Worm (Caenorhabditis elegans) whole organism, L4 larva: ENCODE data around the gene oac-7.

Source experiments
- F10B5.3 ChIP-seq: sonication (generic microtip); optimal IDR thresholded peaks from 2 replicates; lab custom pipeline; 2016; ENCODE audit warnings: mild to moderate bottlenecking, missing genetic modification characterization, missing compliant biosample characterization
- F26F4.8 ChIP-seq: fragments of 200-800 bp; sonication (Bioruptor generic); conservative IDR thresholded peaks from 2 replicates; pipeline ENCODE4 v1.3.6; 2022; ENCODE audit warnings: missing genetic modification characterization, missing compliant biosample characterization
- R02D3.7 ChIP-seq: fragments of 150-350 bp; sonication (generic microtip); optimal IDR thresholded peaks from 3 replicates; lab custom pipeline; 2014; ENCODE audit warnings: missing biosample characterization, missing genetic modification characterization
- T20F7.1 ChIP-seq: fragments of 200-800 bp; sonication (Bioruptor generic); optimal IDR thresholded peaks from 2 replicates; lab custom pipeline; 2018; ENCODE audit warnings: mild to moderate bottlenecking, missing genetic modification characterization, missing compliant biosample characterization
- Y105C5A.15 ChIP-seq: fragments of 200-800 bp; sonication (Bioruptor generic); IDR thresholded peaks from 2 replicates; pipeline ENCODE4 v1.3.6; 2022; ENCODE audit warnings: missing genetic modification characterization, missing compliant biosample characterization
- Y5F2A.4 ChIP-seq: fragments of 200-800 bp; sonication (Bioruptor generic); optimal IDR thresholded peaks from 2 replicates; lab custom pipeline; 2018; ENCODE audit warnings: mild to moderate bottlenecking, missing genetic modification characterization, missing compliant biosample characterization
- ZK546.5 ChIP-seq, 2 experiments: sonication (generic microtip); optimal IDR thresholded peaks; 2 replicates each; lab custom pipeline; 2017; ENCODE audit warnings: missing biosample characterization in 2 of 2, missing genetic modification characterization in 2 of 2
- aha-1 ChIP-seq: fragments of 150-350 bp; peaks from one replicate; lab custom pipeline; 2014; ENCODE audit warnings: missing biosample characterization, missing genetic modification characterization
- aly-2 ChIP-seq: sonication (generic microtip); optimal IDR thresholded peaks from 2 replicates; lab custom pipeline; 2018; ENCODE audit warnings: missing biosample characterization, missing genetic modification characterization
- arid-1 ChIP-seq: fragments of 200-800 bp; sonication (Bioruptor generic); conservative IDR thresholded peaks from 2 replicates; pipeline ENCODE4 v1.3.6; 2022; ENCODE audit warnings: missing genetic modification reagents, missing genetic modification characterization, missing compliant biosample characterization
- ceh-32 ChIP-seq: sonication (generic microtip); optimal IDR thresholded peaks from 2 replicates; lab custom pipeline; 2016; ENCODE audit warnings: mild to moderate bottlenecking, missing genetic modification characterization, missing compliant biosample characterization; ENCODE audit not compliant: poor library complexity
- ceh-44 ChIP-seq: fragments of 200-800 bp; sonication (Bioruptor generic); IDR thresholded peaks from 2 replicates; pipeline ENCODE4 v1.3.6; 2022; ENCODE audit warnings: missing genetic modification reagents, missing genetic modification characterization, missing compliant biosample characterization
- cey-2 ChIP-seq: sonication (generic microtip); optimal IDR thresholded peaks from 3 replicates; lab custom pipeline; 2017; ENCODE audit warnings: missing genetic modification characterization, mild to moderate bottlenecking, missing compliant biosample characterization, antibody characterized with exemption, borderline replicate concordance; ENCODE audit not compliant: insufficient read depth
- ctbp-1 ChIP-seq: fragments of 200-800 bp; sonication (Bioruptor generic); IDR thresholded peaks from 2 replicates; pipeline ENCODE4 v1.3.6; 2022; ENCODE audit warnings: missing genetic modification reagents, missing genetic modification characterization, missing compliant biosample characterization
- daf-12 ChIP-seq: fragments of 150-350 bp; optimal IDR thresholded peaks from 2 replicates; lab custom pipeline; 2014; ENCODE audit warnings: missing biosample characterization, missing genetic modification reagents, missing genetic modification characterization
- daf-16 ChIP-seq, 3 experiments: sonication (generic microtip); optimal IDR thresholded peaks; 2 replicates each; lab custom pipeline; 2016 to 2017; ENCODE audit warnings: missing genetic modification characterization in 3 of 3, missing genetic modification reagents in 3 of 3, mild to moderate bottlenecking in 2 of 3, missing compliant biosample characterization in 2 of 3, missing biosample characterization in 1 of 3, moderate library complexity in 1 of 3
- daf-8 ChIP-seq: fragments of 200-800 bp; sonication (Bioruptor generic); IDR thresholded peaks from 2 replicates; pipeline ENCODE4 v1.3.6; 2022; ENCODE audit warnings: missing genetic modification characterization, missing compliant biosample characterization
- dmd-9 ChIP-seq: fragments of 200-800 bp; sonication (Bioruptor generic); IDR thresholded peaks from 2 replicates; pipeline ENCODE4 v1.3.6; 2022; ENCODE audit warnings: missing genetic modification reagents, missing genetic modification characterization, missing compliant biosample characterization
- dve-1 ChIP-seq: sonication (generic microtip); optimal IDR thresholded peaks from 2 replicates; lab custom pipeline; 2017; ENCODE audit warnings: antibody characterized with exemption, mild to moderate bottlenecking, missing genetic modification characterization, missing compliant biosample characterization; ENCODE audit not compliant: insufficient read depth
- egl-27 ChIP-seq: sonication (generic microtip); optimal IDR thresholded peaks from 3 replicates; lab custom pipeline; 2017; ENCODE audit warnings: missing biosample characterization, missing genetic modification reagents, missing genetic modification characterization
- fos-1 ChIP-seq: fragments of 150-350 bp; optimal IDR thresholded peaks from 2 replicates; lab custom pipeline; 2014; ENCODE audit warnings: missing biosample characterization, missing genetic modification characterization
- gei-8 ChIP-seq: fragments of 200-800 bp; sonication (Bioruptor generic); optimal IDR thresholded peaks from 2 replicates; lab custom pipeline; 2018; ENCODE audit warnings: mild to moderate bottlenecking, missing genetic modification characterization, missing compliant biosample characterization
- hlh-30 ChIP-seq: sonication (generic microtip); optimal IDR thresholded peaks from 2 replicates; lab custom pipeline; 2017; ENCODE audit warnings: antibody characterized with exemption, mild to moderate bottlenecking, missing genetic modification characterization, missing compliant biosample characterization; ENCODE audit not compliant: insufficient read depth
- lim-7 ChIP-seq: fragments of 200-800 bp; sonication (Bioruptor generic); IDR thresholded peaks from 2 replicates; pipeline ENCODE4 v1.3.6; 2022; ENCODE audit warnings: missing genetic modification characterization, missing compliant biosample characterization
- lin-38 ChIP-seq: fragments of 200-800 bp; sonication (Bioruptor generic); IDR thresholded peaks from 2 replicates; pipeline ENCODE4 v1.3.6; 2022; ENCODE audit warnings: missing genetic modification reagents, missing genetic modification characterization, missing compliant biosample characterization
- lir-3 ChIP-seq: sonication (generic microtip); optimal IDR thresholded peaks from 2 replicates; lab custom pipeline; 2016; ENCODE audit warnings: mild to moderate bottlenecking, missing genetic modification characterization, missing compliant biosample characterization
- lsy-2 ChIP-seq, 2 experiments: fragments of 150-350 bp in 1 of 2; sonication (generic microtip) in 1 of 2; optimal IDR thresholded peaks; 2 replicates each; lab custom pipeline; 2014 to 2017; ENCODE audit warnings: missing biosample characterization in 2 of 2, missing genetic modification characterization in 2 of 2
- mdl-1 ChIP-seq, 2 experiments: fragments of 150-350 bp in 1 of 2; sonication (generic microtip) in 1 of 2; optimal IDR thresholded peaks; 2 replicates each; lab custom pipeline; 2014 to 2017; ENCODE audit warnings: missing biosample characterization in 2 of 2, missing genetic modification characterization in 2 of 2
- mdt-29 ChIP-seq: fragments of 200-800 bp; sonication (Bioruptor generic); IDR thresholded peaks from 2 replicates; pipeline ENCODE4 v1.3.6; 2022; ENCODE audit warnings: missing genetic modification reagents, missing genetic modification characterization, missing compliant biosample characterization
- mep-1 ChIP-seq: fragments of 150-350 bp; sonication (generic microtip); optimal IDR thresholded peaks from 3 replicates; lab custom pipeline; 2014; ENCODE audit warnings: missing biosample characterization, missing genetic modification characterization
- mxl-3 ChIP-seq: fragments of 200-800 bp; sonication (Bioruptor generic); optimal IDR thresholded peaks from 2 replicates; lab custom pipeline; 2018; ENCODE audit warnings: mild to moderate bottlenecking, missing genetic modification characterization, missing compliant biosample characterization
- nhr-111 ChIP-seq: fragments of 200-800 bp; sonication (Bioruptor generic); optimal IDR thresholded peaks from 2 replicates; lab custom pipeline; 2018; ENCODE audit warnings: mild to moderate bottlenecking, missing genetic modification characterization, missing compliant biosample characterization
- nhr-237 ChIP-seq: sonication (generic microtip); optimal IDR thresholded peaks from 2 replicates; lab custom pipeline; 2017; ENCODE audit warnings: missing biosample characterization, missing genetic modification characterization
- nhr-25 ChIP-seq: sonication (generic microtip); optimal IDR thresholded peaks from 2 replicates; lab custom pipeline; 2017; ENCODE audit warnings: missing genetic modification characterization, mild to moderate bottlenecking, missing compliant biosample characterization, antibody characterized with exemption, moderate library complexity, borderline replicate concordance; ENCODE audit not compliant: insufficient read depth
- nhr-28 ChIP-seq: fragments of 150-350 bp; optimal IDR thresholded peaks from 2 replicates; lab custom pipeline; 2014; ENCODE audit warnings: missing biosample characterization, missing genetic modification characterization
- nhr-6 ChIP-seq: fragments of 150-350 bp; optimal IDR thresholded peaks from 2 replicates; lab custom pipeline; 2014; ENCODE audit warnings: missing biosample characterization, missing genetic modification characterization
- pha-4 ChIP-seq, 2 experiments: fragments of 150-350 bp in 1 of 2; fragments of 200-800 bp in 1 of 2; sonication (Bioruptor generic) in 1 of 2; IDR thresholded peaks in 1 of 2; optimal IDR thresholded peaks in 1 of 2; 2 replicates each; pipeline versions ENCODE4 v1.3.6 to Lab custom; 2014 to 2022; ENCODE audit warnings: missing genetic modification characterization in 2 of 2, missing genetic modification reagents in 2 of 2, missing biosample characterization in 1 of 2, missing compliant biosample characterization in 1 of 2
- php-3 ChIP-seq: fragments of 200-800 bp; sonication (Bioruptor generic); IDR thresholded peaks from 2 replicates; pipeline ENCODE4 v1.3.6; 2022; ENCODE audit warnings: missing genetic modification reagents, missing genetic modification characterization, missing compliant biosample characterization
- sdz-12 ChIP-seq: fragments of 200-800 bp; sonication (Bioruptor generic); optimal IDR thresholded peaks from 2 replicates; lab custom pipeline; 2018; ENCODE audit warnings: mild to moderate bottlenecking, missing genetic modification characterization, missing compliant biosample characterization
- set-16 ChIP-seq: fragments of 200-800 bp; sonication (Bioruptor generic); IDR thresholded peaks from 2 replicates; pipeline ENCODE4 v1.3.6; 2022; ENCODE audit warnings: missing genetic modification reagents, missing genetic modification characterization, missing compliant biosample characterization
- skn-1 ChIP-seq: fragments of 150-350 bp; optimal IDR thresholded peaks from 2 replicates; lab custom pipeline; 2014; ENCODE audit warnings: missing biosample characterization, missing genetic modification characterization
- snpc-4 ChIP-seq: fragments of 150-350 bp; optimal IDR thresholded peaks from 2 replicates; lab custom pipeline; 2014; ENCODE audit warnings: missing biosample characterization, missing genetic modification characterization
- vab-7 ChIP-seq: fragments of 200-800 bp; sonication (Bioruptor generic); IDR thresholded peaks from 2 replicates; pipeline ENCODE4 v1.3.6; 2022; ENCODE audit warnings: missing genetic modification reagents, missing genetic modification characterization, missing compliant biosample characterization
- zag-1 ChIP-seq: fragments of 150-350 bp; optimal IDR thresholded peaks from 2 replicates; lab custom pipeline; 2014; ENCODE audit warnings: missing biosample characterization, missing genetic modification characterization
- zfp-3 ChIP-seq: fragments of 200-800 bp; sonication (Bioruptor generic); conservative IDR thresholded peaks from 2 replicates; pipeline ENCODE4 v1.3.6; 2022; ENCODE audit warnings: missing genetic modification reagents, missing genetic modification characterization, missing compliant biosample characterization
- ztf-7 ChIP-seq: fragments of 150-350 bp; optimal IDR thresholded peaks from 2 replicates; lab custom pipeline; 2014; ENCODE audit warnings: missing biosample characterization, missing genetic modification characterization

The oac-7 gene

ce11 chrV:16352282-16352681 lies 42.7 kb downstream of the oac-7 start (continued):
- no peak for TF ChIP-seq lin-38 (GFP tag; lab: Robert Waterston, UW)

ce11 chrV:16354675-16355074 lies 45.1 kb downstream of the oac-7 start:
- TF ChIP-seq lsy-2 (tag; optimal IDR thresholded peaks at IDR 0.05; lab: Kevin White, UChicago) (peak in 1 of 2 experiments; percentile 31), daf-12 (tag; lab: Kevin White, UChicago) (no peak), aly-2 (no peak), hlh-30 (tag; lab: Kevin White, UChicago) (peak; percentile 46), gei-8 (GFP tag; lab: Kevin White, UChicago) (no peak), daf-16 (GFP tag; optimal IDR thresholded peaks at IDR 0.05; lab: Kevin White, UChicago) (no peak), daf-16 (tag; optimal IDR thresholded peaks at IDR 0.05; lab: Kevin White, UChicago) (peak; percentile 12), set-16 (GFP tag; lab: Robert Waterston, UW) (no peak), zfp-3 (GFP tag; lab: Robert Waterston, UW) (no peak), mdl-1 (tag; optimal IDR thresholded peaks at IDR 0.05; lab: Kevin White, UChicago) (peak in 1 of 2 experiments; percentile 51), dve-1 (tag; lab: Kevin White, UChicago) (peak; percentile 28), F10B5.3 (no peak), Y5F2A.4 (GFP tag; lab: Kevin White, UChicago) (no peak), mxl-3 (GFP tag; lab: Kevin White, UChicago) (peak; percentile 47), nhr-28 (peak; percentile 14), mep-1 (tag; lab: Kevin White, UChicago) (peak; percentile 0), lim-7 (GFP tag; lab: Robert Waterston, UW) (no peak), nhr-111 (GFP tag; lab: Kevin White, UChicago) (no peak), lir-3 (tag; lab: Kevin White, UChicago) (no peak), mdt-29 (no peak)
- TF ChIP-seq, all 104 proteins: peak for 8

ce11 chrV:16355941-16356340 lies 46.3 kb downstream of the oac-7 start:
- TF ChIP-seq ceh-44 (no peak), ctbp-1 (GFP tag; lab: Robert Waterston, UW) (peak; percentile 92), dmd-9 (GFP tag; lab: Robert Waterston, UW) (peak; percentile 74), Y105C5A.15 (GFP tag; lab: Robert Waterston, UW) (no peak), vab-7 (GFP tag; lab: Robert Waterston, UW) (peak; percentile 70), T20F7.1 (GFP tag; lab: Kevin White, UChicago) (no peak), R02D3.7 (tag; lab: Kevin White, UChicago) (no peak), F26F4.8 (GFP tag; lab: Robert Waterston, UW) (no peak), nhr-25 (tag; lab: Kevin White, UChicago) (peak; percentile 50), mdl-1 (tag; optimal IDR thresholded peaks at IDR 0.05; lab: Kevin White, UChicago) (peak; percentile 85 to 96), pha-4 (GFP tag; IDR thresholded peaks at IDR 0.05; lab: Robert Waterston, UW) (peak; percentile 80), pha-4 (tag; optimal IDR thresholded peaks at IDR 0.05; lab: Kevin White, UChicago) (no peak), zag-1 (tag; lab: Kevin White, UChicago) (no peak), mdt-29 (no peak), sdz-12 (GFP tag; lab: Kevin White, UChicago) (peak; percentile 47), ceh-32 (tag; lab: Kevin White, UChicago) (no peak), fos-1 (tag; lab: Kevin White, UChicago) (no peak), nhr-237 (tag; lab: Kevin White, UChicago) (no peak), egl-27 (no peak), snpc-4 (no peak), skn-1 (no peak), set-16 (GFP tag; lab: Robert Waterston, UW) (peak; percentile 92), aly-2 (no peak), arid-1 (GFP tag; lab: Robert Waterston, UW) (peak; percentile 78), mxl-3 (GFP tag; lab: Kevin White, UChicago) (peak; percentile 91), aha-1 (tag; lab: Kevin White, UChicago) (peak; percentile 99), ztf-7 (tag; lab: Kevin White, UChicago) (peak; percentile 55), nhr-6 (tag; lab: Kevin White, UChicago) (peak; percentile 79), cey-2 (tag; lab: Kevin White, UChicago) (no peak), ZK546.5 (tag; optimal IDR thresholded peaks at IDR 0.05; lab: Kevin White, UChicago) (no peak), daf-8 (no peak), php-3 (GFP tag; lab: Robert Waterston, UW) (peak; percentile 89)
